Fruit fly (Drosophila melanogaster) whole organism, embryonic: Measurements from ENCODE around the gene CG10512.

Experiments
- Ada2b ChIP-seq: fragments of 200-800 bp; sonication (Bioruptor generic); IDR thresholded peaks from 2 replicates; pipeline ENCODE4 v1.3.6; 2022; ENCODE audit warnings: missing biosample characterization, missing genetic modification characterization
- Asciz ChIP-seq: fragments of 200-800 bp; sonication (Bioruptor generic); optimal IDR thresholded peaks from 2 replicates; lab custom pipeline; 2017; ENCODE audit warnings: missing biosample characterization, mild to moderate bottlenecking, missing genetic modification characterization, missing genetic modification reagents
- CG10959 ChIP-seq: fragments of 200-800 bp; sonication (Bioruptor generic); IDR thresholded peaks from 2 replicates; pipeline ENCODE4 v1.3.6; 2022; ENCODE audit warnings: missing biosample characterization, missing genetic modification characterization
- CG11093 ChIP-seq: fragments of 200-800 bp; sonication (Bioruptor generic); IDR thresholded peaks from 3 replicates; pipeline ENCODE4 v1.3.6; 2022; ENCODE audit warnings: missing biosample characterization, missing genetic modification characterization
- CG15073 ChIP-seq: fragments of 200-800 bp; sonication (Bioruptor generic); optimal IDR thresholded peaks from 2 replicates; lab custom pipeline; 2016; ENCODE audit warnings: missing biosample characterization, missing genetic modification characterization
- CG1603 ChIP-seq: fragments of 200-800 bp; sonication (Bioruptor generic); optimal IDR thresholded peaks from 2 replicates; lab custom pipeline; 2019; ENCODE audit warnings: missing biosample characterization, mild to moderate bottlenecking, missing genetic modification characterization, moderate library complexity
- CG16863 ChIP-seq: fragments of 200-800 bp; sonication (Bioruptor generic); optimal IDR thresholded peaks from 3 replicates; lab custom pipeline; 2016; ENCODE audit warnings: missing biosample characterization, missing genetic modification characterization
- CG17912 ChIP-seq: fragments of 200-800 bp; sonication (Bioruptor generic); optimal IDR thresholded peaks from 2 replicates; lab custom pipeline; 2018; ENCODE audit warnings: missing biosample characterization, mild to moderate bottlenecking, missing genetic modification characterization
- CG30020 ChIP-seq: fragments of 200-800 bp; optimal IDR thresholded peaks from 2 replicates; lab custom pipeline; 2019; ENCODE audit warnings: missing biosample characterization, mild to moderate bottlenecking, missing genetic modification characterization, moderate library complexity
- CG30403 ChIP-seq: fragments of 200-800 bp; sonication (Bioruptor generic); optimal IDR thresholded peaks from 3 replicates; lab custom pipeline; 2016; ENCODE audit warnings: missing biosample characterization, missing genetic modification characterization
- CG34224 ChIP-seq: fragments of 200-800 bp; sonication (Bioruptor generic); IDR thresholded peaks from 3 replicates; pipeline ENCODE4 v1.3.6; 2022; ENCODE audit warnings: missing biosample characterization, missing genetic modification characterization; ENCODE audit not compliant: partially characterized antibody
- CG34422 ChIP-seq: fragments of 200-800 bp; sonication (Bioruptor generic); IDR thresholded peaks from 3 replicates; pipeline ENCODE4 v1.3.6; 2022; ENCODE audit warnings: missing biosample characterization, missing genetic modification characterization
- CG3726 ChIP-seq: fragments of 200-800 bp; sonication (Bioruptor generic); IDR thresholded peaks from 3 replicates; pipeline ENCODE4, ENCODE4 v1.3.6; 2022; ENCODE audit warnings: missing biosample characterization, missing genetic modification characterization
- CG3847 ChIP-seq: fragments of 200-800 bp; sonication (Bioruptor generic); IDR thresholded peaks from 2 replicates; pipeline ENCODE4 v1.3.6; 2022; ENCODE audit warnings: missing biosample characterization, missing genetic modification characterization
- CG4282 ChIP-seq: fragments of 200-800 bp; sonication (Bioruptor generic); optimal IDR thresholded peaks from 2 replicates; lab custom pipeline; 2016; ENCODE audit warnings: missing biosample characterization, missing genetic modification characterization
- CG5953 ChIP-seq: fragments of 200-800 bp; sonication (Bioruptor generic); IDR thresholded peaks from 2 replicates; pipeline ENCODE4 v1.3.6; 2022; ENCODE audit warnings: missing biosample characterization, missing genetic modification characterization
- CG6854 ChIP-seq: fragments of 200-800 bp; sonication (Bioruptor generic); optimal IDR thresholded peaks from 3 replicates; lab custom pipeline; 2017; ENCODE audit warnings: missing biosample characterization, mild to moderate bottlenecking, missing genetic modification characterization
- D19B ChIP-seq: fragments of 200-800 bp; sonication (Bioruptor generic); optimal IDR thresholded peaks from 2 replicates; lab custom pipeline; 2017; ENCODE audit warnings: missing biosample characterization, mild to moderate bottlenecking, missing genetic modification characterization
- Deaf1 ChIP-seq: fragments of 200-800 bp; optimal IDR thresholded peaks from 3 replicates; lab custom pipeline; 2019; ENCODE audit warnings: missing biosample characterization, mild to moderate bottlenecking, missing genetic modification characterization, moderate library complexity
- Drgx ChIP-seq: fragments of 200-800 bp; sonication (Bioruptor generic); IDR thresholded peaks from 2 replicates; pipeline ENCODE4 v1.3.6; 2022; ENCODE audit warnings: missing biosample characterization, missing genetic modification characterization
- Eip74EF ChIP-seq, 2 experiments: fragments of 200-800 bp in 1 of 2; fragments of >200 bp in 1 of 2; sonication (Bioruptor generic) in 1 of 2; optimal IDR thresholded peaks; 2 replicates each; lab custom pipeline; 2017 to 2019; ENCODE audit warnings: missing biosample characterization in 2 of 2, missing genetic modification characterization in 2 of 2, mild to moderate bottlenecking in 1 of 2, moderate library complexity in 1 of 2
- Fer2 ChIP-seq: fragments of 200-800 bp; sonication (Bioruptor generic); optimal IDR thresholded peaks from 2 replicates; lab custom pipeline; 2018; ENCODE audit warnings: missing biosample characterization, mild to moderate bottlenecking, missing genetic modification characterization, moderate library complexity
- GATAe ChIP-seq: fragments of 200-800 bp; sonication (Bioruptor generic); conservative IDR thresholded peaks from 2 replicates; pipeline ENCODE4 v1.3.6; 2022; ENCODE audit warnings: missing biosample characterization, missing genetic modification characterization
- Hmr ChIP-seq: fragments of 200-800 bp; sonication (Bioruptor generic); optimal IDR thresholded peaks from 3 replicates; lab custom pipeline; 2017; ENCODE audit warnings: mild to moderate bottlenecking, missing biosample characterization, missing genetic modification reagents, missing genetic modification characterization
- MBD-R2 ChIP-seq: fragments of 200-800 bp; sonication (Bioruptor generic); IDR thresholded peaks from 2 replicates; pipeline ENCODE4 v1.3.6; 2022; ENCODE audit warnings: missing biosample characterization, missing genetic modification characterization
- Mes4 ChIP-seq: fragments of 200-800 bp; sonication (Bioruptor generic); optimal IDR thresholded peaks from 2 replicates; lab custom pipeline; 2016; ENCODE audit warnings: missing biosample characterization, missing genetic modification characterization
- NFAT ChIP-seq: fragments of 200-800 bp; sonication (Bioruptor generic); IDR thresholded peaks from 2 replicates; pipeline ENCODE4 v1.3.6; 2022; ENCODE audit warnings: missing biosample characterization, missing genetic modification characterization
- Usf ChIP-seq: fragments of 200-800 bp; sonication (Bioruptor generic); optimal IDR thresholded peaks from 2 replicates; lab custom pipeline; 2017; ENCODE audit warnings: missing genotype, missing biosample characterization, missing genetic modification characterization
- Xbp1 ChIP-seq: fragments of 200-800 bp; sonication (Bioruptor generic); optimal IDR thresholded peaks from 3 replicates; lab custom pipeline; 2016; ENCODE audit warnings: missing biosample characterization, mild to moderate bottlenecking, missing genetic modification characterization
- ab ChIP-seq: fragments of 200-800 bp; sonication (Bioruptor generic); optimal IDR thresholded peaks from 2 replicates; lab custom pipeline; 2016; ENCODE audit warnings: missing biosample characterization, missing genetic modification characterization
- ato ChIP-seq: fragments of 200-800 bp; sonication (Bioruptor generic); IDR thresholded peaks from 2 replicates; pipeline ENCODE4 v1.3.6; 2022; ENCODE audit warnings: missing biosample characterization, missing genetic modification characterization; ENCODE audit not compliant: partially characterized antibody
- bab2 ChIP-seq: fragments of 200-800 bp; sonication (Bioruptor generic); optimal IDR thresholded peaks from 2 replicates; lab custom pipeline; 2016; ENCODE audit warnings: missing biosample characterization, missing genetic modification characterization
- cas ChIP-seq: fragments of 200-800 bp; sonication (Bioruptor generic); IDR thresholded peaks from 2 replicates; pipeline ENCODE4 v1.3.6; 2022; ENCODE audit warnings: missing biosample characterization, missing genetic modification characterization
- caup ChIP-seq: fragments of 200-800 bp; sonication (Bioruptor generic); optimal IDR thresholded peaks from 3 replicates; lab custom pipeline; 2017; ENCODE audit warnings: missing biosample characterization, mild to moderate bottlenecking, missing genetic modification characterization, moderate library complexity; ENCODE audit not compliant: severe bottlenecking
- ci ChIP-seq: fragments of 200-800 bp; sonication (Bioruptor generic); IDR thresholded peaks from 3 replicates; pipeline ENCODE4 v1.3.6; 2022; ENCODE audit warnings: missing biosample characterization, missing genetic modification characterization
- crp ChIP-seq, 2 experiments: fragments of 200-800 bp; sonication (Bioruptor generic); optimal IDR thresholded peaks; 2 replicates in 1 of 2; 3 replicates in 1 of 2; lab custom pipeline; 2017; ENCODE audit warnings: missing biosample characterization in 2 of 2, missing genetic modification characterization in 2 of 2, mild to moderate bottlenecking in 1 of 2, moderate library complexity in 1 of 2
- hbn ChIP-seq: fragments of 200-800 bp; sonication (Bioruptor generic); IDR thresholded peaks from 2 replicates; pipeline ENCODE4 v1.3.6; 2022; ENCODE audit warnings: missing biosample characterization, missing genetic modification characterization; ENCODE audit not compliant: partially characterized antibody
- hth ChIP-seq: fragments of >200 bp; optimal IDR thresholded peaks from 2 replicates; lab custom pipeline; 2017; ENCODE audit warnings: inconsistent platforms
- kah ChIP-seq: fragments of 200-800 bp; sonication (Bioruptor generic); optimal IDR thresholded peaks from 2 replicates; lab custom pipeline; 2018; ENCODE audit warnings: missing biosample characterization, mild to moderate bottlenecking, missing genetic modification characterization
- knrl ChIP-seq: fragments of 200-800 bp; sonication (Bioruptor generic); IDR thresholded peaks from 3 replicates; pipeline ENCODE4 v1.3.6; 2022; ENCODE audit warnings: missing biosample characterization, missing genetic modification characterization; ENCODE audit not compliant: partially characterized antibody
- lov ChIP-seq, 2 experiments: fragments of 200-800 bp in 1 of 2; fragments of >200 bp in 1 of 2; sonication (Bioruptor generic) in 1 of 2; IDR thresholded peaks in 1 of 2; optimal IDR thresholded peaks in 1 of 2; 2 replicates in 1 of 2; 3 replicates in 1 of 2; pipeline versions ENCODE4 v1.3.6 to Lab custom; 2017 to 2022; ENCODE audit warnings: missing biosample characterization in 1 of 2, missing genetic modification characterization in 1 of 2
- onecut ChIP-seq: fragments of 200-800 bp; sonication (Bioruptor generic); IDR thresholded peaks from 2 replicates; pipeline ENCODE4 v1.3.6; 2022; ENCODE audit warnings: missing biosample characterization, missing genetic modification characterization
- peb ChIP-seq: fragments of 200-800 bp; sonication (Bioruptor generic); IDR thresholded peaks from 2 replicates; pipeline ENCODE4 v1.3.6; 2022; ENCODE audit warnings: missing biosample characterization, missing genetic modification characterization
- slbo ChIP-seq: fragments of 200-800 bp; sonication (Bioruptor generic); IDR thresholded peaks from 2 replicates; pipeline ENCODE4 v1.3.6; 2022; ENCODE audit warnings: missing biosample characterization, missing genetic modification characterization
- slp2 ChIP-seq: fragments of 200-800 bp; sonication (Bioruptor generic); optimal IDR thresholded peaks from 2 replicates; lab custom pipeline; 2016; ENCODE audit warnings: missing biosample characterization, missing genetic modification characterization
- tll ChIP-seq, 2 experiments: fragments of 200-800 bp in 1 of 2; fragments of >200 bp in 1 of 2; sonication (Bioruptor generic) in 1 of 2; optimal IDR thresholded peaks; 2 replicates each; lab custom pipeline; 2017 to 2019; ENCODE audit warnings: missing biosample characterization in 2 of 2, missing genetic modification characterization in 2 of 2, mild to moderate bottlenecking in 1 of 2, moderate library complexity in 1 of 2
- trem ChIP-seq: fragments of 200-800 bp; optimal IDR thresholded peaks from 3 replicates; lab custom pipeline; 2019; ENCODE audit warnings: missing biosample characterization, mild to moderate bottlenecking, missing genetic modification characterization, moderate library complexity
- unc-4 ChIP-seq: fragments of 200-800 bp; sonication (Bioruptor generic); IDR thresholded peaks from 2 replicates; pipeline ENCODE4 v1.3.6; 2022; ENCODE audit warnings: missing biosample characterization, missing genetic modification characterization; ENCODE audit not compliant: partially characterized antibody
- unpg ChIP-seq: fragments of 200-800 bp; sonication (Bioruptor generic); optimal IDR thresholded peaks from 3 replicates; lab custom pipeline; 2018; ENCODE audit warnings: missing biosample characterization, mild to moderate bottlenecking, missing genetic modification characterization, moderate library complexity

The CG10512 gene

DNA sequence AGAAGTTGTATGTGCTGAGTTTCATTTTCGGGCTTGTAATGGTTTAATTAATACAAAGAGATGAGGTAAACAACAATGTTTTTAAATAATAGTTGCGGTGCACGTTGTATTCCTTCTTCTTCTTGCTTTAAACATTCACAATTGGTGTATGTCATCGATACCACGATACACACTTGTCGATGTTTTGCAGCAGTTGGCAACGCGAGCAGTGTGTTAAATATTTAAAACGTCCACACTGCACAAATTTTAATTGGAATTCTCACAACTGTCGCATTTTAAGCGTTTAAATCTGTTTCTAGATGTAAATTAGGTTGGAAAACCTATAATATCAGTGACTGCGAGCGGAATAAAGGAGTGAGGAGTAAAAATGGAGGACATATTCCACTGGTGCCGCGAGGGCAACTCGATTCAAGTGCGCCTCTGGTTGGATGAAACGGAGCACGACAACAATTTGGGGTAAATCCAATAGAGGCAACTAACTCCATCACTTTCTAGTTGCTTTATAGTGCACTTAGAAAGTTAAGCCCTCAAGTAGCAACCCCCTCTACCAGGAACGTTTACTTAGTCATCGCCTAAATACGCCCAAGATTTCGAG, 14.1 kb downstream of the CG10512 start, which contains the start of the genes Trmt112 and Ilk (continued):
- TF ChIP-seq cas (GFP tag; lab: Robert Waterston, UW) (no peak), kah (GFP tag; lab: Kevin White, UChicago) (peak; percentile 2), ato (GFP tag; lab: Robert Waterston, UW) (peak; percentile 85), Xbp1 (GFP tag; lab: Kevin White, UChicago) (peak; percentile 22), caup (GFP tag; lab: Kevin White, UChicago) (no peak), Usf (GFP tag; lab: Kevin White, UChicago) (no peak), D19B (GFP tag; lab: Kevin White, UChicago) (no peak), hth (lab: Kevin White, UChicago) (no peak), CG4282 (GFP tag; lab: Kevin White, UChicago) (peak; percentile 5), hbn (GFP tag; lab: Robert Waterston, UW) (peak; percentile 73), slp2 (no peak), CG5953 (no peak), Hmr (GFP tag; lab: Kevin White, UChicago) (no peak), Drgx (GFP tag; lab: Robert Waterston, UW) (no peak), CG11093 (GFP tag; lab: Robert Waterston, UW) (no peak), ab (no peak), CG34422 (GFP tag; lab: Robert Waterston, UW) (peak; percentile 66; the same call in 1 of the 3 replicates), onecut (GFP tag; lab: Robert Waterston, UW) (peak; percentile 78; the same call in 1 of the 2 replicates), CG15073 (GFP tag; lab: Kevin White, UChicago) (no peak), CG16863 (no peak), peb (GFP tag; lab: Robert Waterston, UW) (no peak), tll (GFP tag; optimal IDR thresholded peaks at IDR 0.05; lab: Kevin White, UChicago) (no peak), CG10959 (GFP tag; lab: Robert Waterston, UW) (no peak), trem (peak; percentile 37), Eip74EF (GFP tag; optimal IDR thresholded peaks at IDR 0.05; lab: Kevin White, UChicago) (no peak), ci (no peak), unc-4 (GFP tag; lab: Robert Waterston, UW) (peak; percentile 78), Mes4 (GFP tag; lab: Kevin White, UChicago) (no peak), NFAT (GFP tag; lab: Robert Waterston, UW) (no peak), slbo (GFP tag; lab: Robert Waterston, UW) (0 out of 2 replicates have a peak, but pooled peaks have one; percentile 12), CG30020 (tag; lab: Kevin White, UChicago) (no peak), CG1603 (tag; lab: Kevin White, UChicago) (peak; percentile 85), CG6854 (no peak), CG3847 (peak; percentile 81), knrl (GFP tag; lab: Robert Waterston, UW) (peak; percentile 86), Asciz (GFP tag; lab: Kevin White, UChicago) (no peak), CG3726 (no peak), lov (optimal IDR thresholded peaks at IDR 0.05; lab: Kevin White, UChicago) (no peak), lov (GFP tag; IDR thresholded peaks at IDR 0.05; lab: Robert Waterston, UW) (no peak), Deaf1 (no peak), Ada2b (no peak), CG17912 (GFP tag; lab: Kevin White, UChicago) (no peak), bab2 (GFP tag; lab: Kevin White, UChicago) (no peak), Fer2 (tag; lab: Kevin White, UChicago) (no peak), crp (GFP tag; optimal IDR thresholded peaks at IDR 0.05; lab: Kevin White, UChicago) (peak in 1 of 2 experiments; percentile 66), GATAe (GFP tag; lab: Robert Waterston, UW) (no peak), CG34224 (GFP tag; lab: Robert Waterston, UW) (peak; percentile 77), CG30403 (GFP tag; lab: Kevin White, UChicago) (no peak), MBD-R2 (GFP tag; lab: Robert Waterston, UW) (peak; percentile 96), unpg (no peak)
